Worm (Caenorhabditis elegans): ENCODE results near the gene F45D3.2.

The F45D3.2 gene

DNA sequence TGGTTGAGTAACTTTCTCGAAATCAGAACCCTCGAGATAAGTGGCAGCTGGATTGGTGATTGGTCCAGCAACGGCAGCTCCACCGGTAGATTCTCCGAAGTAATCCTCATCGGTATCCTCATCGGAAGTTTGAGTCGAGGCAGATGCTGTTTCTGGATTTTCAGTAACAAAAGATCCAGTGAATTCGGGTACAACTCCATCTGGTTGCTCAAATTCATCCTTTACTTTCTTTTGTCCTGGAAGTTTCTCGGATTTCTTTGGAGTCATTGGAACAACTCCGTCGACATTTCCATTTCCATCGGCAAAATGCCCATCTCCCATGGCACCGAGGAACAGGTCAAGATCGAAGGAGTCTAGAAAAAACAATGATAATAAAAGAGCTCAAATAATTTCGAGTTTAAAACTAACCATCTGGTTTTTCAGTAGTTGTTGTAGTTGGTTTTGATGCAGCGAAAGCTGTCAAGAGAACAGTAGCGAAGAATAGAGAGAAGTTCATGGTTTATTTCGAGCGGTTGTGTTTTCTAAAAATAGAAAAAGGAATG, 11.9 kb downstream of the F45D3.2 start, which contains the start of gene F45D3.4:
TSS of gene F45D3.4 (minus strand) at position 521 of the 542 bp plus-strand sequence.
- no peak for TF ChIP-seq lin-13 (tag; optimal IDR thresholded peaks at IDR 0.05)
- no peak for TF ChIP-seq nhr-28 (tag; optimal IDR thresholded peaks at IDR 0.05)
- no peak for TF ChIP-seq bed-3 (GFP tag; optimal IDR thresholded peaks at IDR 0.05)
- TF ChIP-seq lsy-2 (tag; optimal IDR thresholded peaks at IDR 0.05), result no peak
- TF ChIP-seq snpc-4 (tag; optimal IDR thresholded peaks at IDR 0.05), result no peak
- TF ChIP-seq ztf-11 (tag; optimal IDR thresholded peaks at IDR 0.05), result no peak
- TF ChIP-seq elt-3 (tag; optimal IDR thresholded peaks at IDR 0.05), result no peak
- no peak for TF ChIP-seq nhr-12 (tag; optimal IDR thresholded peaks at IDR 0.05)

DNA sequence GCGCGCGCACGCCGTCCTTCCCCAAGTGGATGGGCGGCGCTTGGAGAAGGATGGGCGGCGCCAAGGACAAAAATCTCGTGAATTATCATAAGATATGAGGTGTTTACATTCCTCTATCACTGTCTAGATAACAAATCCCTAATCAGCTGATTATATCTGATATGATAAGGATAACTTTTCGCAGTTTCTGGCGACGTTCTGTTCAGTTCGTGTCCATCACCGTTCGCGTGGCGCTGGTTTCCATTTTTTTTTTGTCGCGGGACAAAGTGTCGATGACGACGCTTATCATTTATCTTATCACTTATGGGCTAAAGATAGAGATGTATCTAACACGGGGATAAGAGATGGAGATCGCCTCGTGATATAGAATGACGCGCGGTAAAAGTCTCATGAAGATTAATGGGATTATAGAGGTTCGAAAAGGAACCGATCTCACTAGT, 12.5 kb downstream of the F45D3.2 start:
- TF ChIP-seq elt-3 (tag; optimal IDR thresholded peaks at IDR 0.05) (peak; percentile 92), ham-2 (GFP tag; optimal IDR thresholded peaks at IDR 0.05) (peak; percentile 35), ztf-11 (tag; optimal IDR thresholded peaks at IDR 0.05) (no peak), cnd-1 (tag; optimal IDR thresholded peaks at IDR 0.05) (no peak), elt-1 (tag; optimal IDR thresholded peaks at IDR 0.05; ENCODE audit: borderline replicate concordance, insufficient read depth) (peak; percentile 81)

DNA sequence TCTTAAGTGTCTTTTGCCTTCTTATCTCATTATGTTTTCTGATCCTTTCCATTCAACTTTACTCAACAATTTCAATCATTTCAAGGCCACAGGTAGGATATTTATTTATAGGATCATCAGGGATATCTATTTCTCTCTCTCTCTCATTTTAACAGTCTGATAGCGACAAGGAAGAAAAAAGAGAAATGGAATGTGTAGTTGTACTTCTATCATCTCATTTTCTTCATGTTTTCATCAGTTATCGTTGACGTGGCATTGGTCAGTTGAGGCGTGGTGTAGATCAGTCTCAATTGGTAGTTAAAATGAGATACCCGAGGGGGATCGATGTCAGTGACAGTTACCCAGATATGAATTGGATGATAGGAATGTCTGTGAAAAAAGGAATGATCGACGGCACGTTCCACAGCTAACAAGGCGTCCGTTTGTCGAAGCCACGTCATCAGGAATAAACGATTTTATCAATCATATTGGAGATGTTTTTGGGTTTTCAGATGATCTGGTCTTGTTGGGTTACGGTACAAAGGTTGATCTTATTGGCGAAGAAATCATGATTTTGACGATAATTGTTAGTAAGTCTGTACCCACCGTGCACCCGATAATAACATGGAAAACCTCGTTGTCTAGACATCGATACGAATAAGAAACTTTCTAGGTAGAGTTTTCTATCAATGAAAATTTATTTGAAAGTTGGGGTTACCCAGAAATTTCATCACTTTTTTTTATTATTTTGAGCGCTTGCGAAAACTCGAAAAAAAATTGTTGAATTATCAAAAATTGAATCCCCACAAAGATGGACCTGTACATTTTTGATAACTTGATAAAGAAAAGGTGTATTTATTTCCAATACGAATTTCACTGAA, 13.6 kb downstream of the F45D3.2 start:
- TF ChIP-seq mls-2 (tag; optimal IDR thresholded peaks at IDR 0.05) (no peak), drap-1 (GFP tag; optimal IDR thresholded peaks at IDR 0.05) (no peak), sem-2 (GFP tag; optimal IDR thresholded peaks at IDR 0.05) (no peak), ceh-39 (tag; optimal IDR thresholded peaks at IDR 0.05) (no peak), sptf-1 (tag; optimal IDR thresholded peaks at IDR 0.05) (no peak), ces-1 (GFP tag; optimal IDR thresholded peaks at IDR 0.05) (no peak), nhr-12 (tag; optimal IDR thresholded peaks at IDR 0.05) (no peak), lin-13 (tag; optimal IDR thresholded peaks at IDR 0.05) (no peak), elt-3 (tag; optimal IDR thresholded peaks at IDR 0.05) (no peak), unc-120 (tag; optimal IDR thresholded peaks at IDR 0.05; ENCODE audit: poor library complexity, severe bottlenecking) (no peak), unc-39 (tag; optimal IDR thresholded peaks at IDR 0.05) (no peak), cnd-1 (tag; optimal IDR thresholded peaks at IDR 0.05) (no peak), lsy-2 (tag; optimal IDR thresholded peaks at IDR 0.05) (no peak), mab-5 (tag; optimal IDR thresholded peaks at IDR 0.05) (no peak), nhr-28 (tag; optimal IDR thresholded peaks at IDR 0.05) (no peak), ceh-83 (GFP tag; optimal IDR thresholded peaks at IDR 0.05) (no peak), flh-1 (GFP tag; optimal IDR thresholded peaks at IDR 0.05) (no peak), zip-8 (tag; optimal IDR thresholded peaks at IDR 0.05) (no peak), nhr-237 (tag; optimal IDR thresholded peaks at IDR 0.05) (no peak), snpc-4 (tag; optimal IDR thresholded peaks at IDR 0.05) (no peak)

- TF ChIP-seq mab-5 (tag; optimal IDR thresholded peaks at IDR 0.05) (no peak), M03D4.4 (tag; optimal IDR thresholded peaks at IDR 0.05) (no peak), mep-1 (tag; optimal IDR thresholded peaks at IDR 0.05) (no peak), hlh-1 (tag; optimal IDR thresholded peaks at IDR 0.05) (no peak), zip-8 (tag; optimal IDR thresholded peaks at IDR 0.05) (no peak), nhr-2 (tag; optimal IDR thresholded peaks at IDR 0.05) (no peak), unc-120 (tag; optimal IDR thresholded peaks at IDR 0.05; ENCODE audit: poor library complexity, severe bottlenecking) (no peak), flh-1 (GFP tag; optimal IDR thresholded peaks at IDR 0.05) (no peak), ces-1 (GFP tag; optimal IDR thresholded peaks at IDR 0.05) (no peak), pha-4 (tag; optimal IDR thresholded peaks at IDR 0.05) (no peak), ztf-11 (tag; optimal IDR thresholded peaks at IDR 0.05) (no peak), nhr-237 (tag; optimal IDR thresholded peaks at IDR 0.05) (no peak), elt-3 (tag; optimal IDR thresholded peaks at IDR 0.05) (no peak), snpc-4 (tag; optimal IDR thresholded peaks at IDR 0.05) (no peak), ceh-39 (tag; optimal IDR thresholded peaks at IDR 0.05) (no peak)
Measured at ce11 chrV:12555872-12556271, 15.0 kb downstream of the F45D3.2 start.

- TF ChIP-seq mls-2 (tag; optimal IDR thresholded peaks at IDR 0.05) (no peak), lin-13 (tag; optimal IDR thresholded peaks at IDR 0.05) (no peak), ceh-43 (GFP tag; optimal IDR thresholded peaks at IDR 0.05) (no peak), sptf-1 (tag; optimal IDR thresholded peaks at IDR 0.05) (no peak), mep-1 (tag; optimal IDR thresholded peaks at IDR 0.05) (no peak), ces-1 (GFP tag; optimal IDR thresholded peaks at IDR 0.05) (no peak), nhr-2 (tag; optimal IDR thresholded peaks at IDR 0.05) (no peak)
Measured at ce11 chrV:12556904-12557303, 16.1 kb downstream of the F45D3.2 start.

Data from whole organism, mixed stage, embryonic.